Worm (Caenorhabditis elegans) whole organism, midembryonic: ENCODE data around the gene C37C3.12.

Experiments used
- T22C8.4 ChIP-seq: fragments of 200-800 bp; sonication (Bioruptor generic); IDR thresholded peaks from 2 replicates; pipeline ENCODE4 v1.3.6; 2022; ENCODE audit warnings: missing genetic modification characterization, missing compliant biosample characterization
- cog-1 ChIP-seq: sonication (generic microtip); optimal IDR thresholded peaks from 2 replicates; lab custom pipeline; 2016; ENCODE audit warnings: missing genetic modification characterization, missing compliant biosample characterization
- flt-1 ChIP-seq: fragments of 200-800 bp; sonication (Bioruptor generic); IDR thresholded peaks from 2 replicates; pipeline ENCODE4 v1.3.6; 2022; ENCODE audit warnings: missing genetic modification characterization, missing compliant biosample characterization
- klf-2 ChIP-seq: fragments of 200-800 bp; sonication (Bioruptor generic); conservative IDR thresholded peaks from 2 replicates; pipeline ENCODE4 v1.3.6; 2022; ENCODE audit warnings: missing genetic modification reagents, missing genetic modification characterization, missing compliant biosample characterization
- med-1 ChIP-seq: sonication (generic microtip); optimal IDR thresholded peaks from 2 replicates; lab custom pipeline; 2017; ENCODE audit warnings: missing genetic modification characterization, mild to moderate bottlenecking, missing compliant biosample characterization, antibody characterized with exemption, missing genetic modification reagents; ENCODE audit not compliant: insufficient read depth
- ref-1 ChIP-seq: fragments of 200-800 bp; sonication (Bioruptor generic); conservative IDR thresholded peaks from 2 replicates; pipeline ENCODE4 v1.3.6; 2022; ENCODE audit warnings: missing genetic modification reagents, missing genetic modification characterization, missing compliant biosample characterization
- tab-1 ChIP-seq: fragments of 200-800 bp; sonication (Bioruptor generic); IDR thresholded peaks from 2 replicates; pipeline ENCODE4 v1.3.6; 2022; ENCODE audit warnings: missing genetic modification characterization, missing compliant biosample characterization
- ztf-23 ChIP-seq: fragments of 200-800 bp; sonication (Bioruptor generic); IDR thresholded peaks from 2 replicates; pipeline ENCODE4 v1.3.6; 2022; ENCODE audit warnings: missing genetic modification reagents, missing genetic modification characterization, missing compliant biosample characterization
- ztf-29 ChIP-seq: fragments of 200-800 bp; sonication (Bioruptor generic); IDR thresholded peaks from 2 replicates; pipeline ENCODE4 v1.3.6; 2022; ENCODE audit warnings: missing genetic modification reagents, missing genetic modification characterization, missing compliant biosample characterization

C37C3.12 gene

ce11 chrV:7847687-7848086, 8.3 kb upstream of the C37C3.12 start:
- TF ChIP-seq tab-1 (GFP tag; lab: Robert Waterston, UW) (no peak), ztf-23 (GFP tag; lab: Robert Waterston, UW) (no peak), ztf-29 (GFP tag; lab: Robert Waterston, UW) (no peak)

- TF ChIP-seq tab-1 (GFP tag; lab: Robert Waterston, UW): no peak
- no peak for TF ChIP-seq cog-1 (tag; lab: Kevin White, UChicago)
- no peak for TF ChIP-seq ref-1 (GFP tag; lab: Robert Waterston, UW)
- TF ChIP-seq klf-2 (GFP tag; lab: Robert Waterston, UW): no peak
- no peak for TF ChIP-seq ztf-29 (GFP tag; lab: Robert Waterston, UW)
- no peak for TF ChIP-seq med-1
- no peak for TF ChIP-seq T22C8.4 (GFP tag; lab: Robert Waterston, UW)
- TF ChIP-seq flt-1 (GFP tag; lab: Robert Waterston, UW): no peak
- no peak for TF ChIP-seq ztf-23 (GFP tag; lab: Robert Waterston, UW)
Observed at ce11 chrV:7847170-7847569, 7.8 kb upstream of the C37C3.12 start, which contains the start of gene memo-1. TSS of gene memo-1 (minus strand) at chrV:7847171.

ce11 chrV:7842228-7842627, 2.8 kb upstream of the C37C3.12 start, which contains the start of gene grd-8:
TSS of gene grd-8 (plus strand) at chrV:7842528.
- TF ChIP-seq ztf-29 (GFP tag; lab: Robert Waterston, UW) (no peak), med-1 (no peak), ztf-23 (GFP tag; lab: Robert Waterston, UW) (no peak), cog-1 (tag; lab: Kevin White, UChicago) (no peak), flt-1 (GFP tag; lab: Robert Waterston, UW) (no peak), T22C8.4 (GFP tag; lab: Robert Waterston, UW) (no peak), ref-1 (GFP tag; lab: Robert Waterston, UW) (no peak), tab-1 (GFP tag; lab: Robert Waterston, UW) (no peak), klf-2 (GFP tag; lab: Robert Waterston, UW) (no peak)

- TF ChIP-seq ztf-23 (GFP tag; lab: Robert Waterston, UW) (no peak), cog-1 (tag; lab: Kevin White, UChicago) (no peak), T22C8.4 (GFP tag; lab: Robert Waterston, UW) (no peak), klf-2 (GFP tag; lab: Robert Waterston, UW) (no peak), flt-1 (GFP tag; lab: Robert Waterston, UW) (no peak)
Observed at ce11 chrV:7837809-7838208, 1.6 kb downstream of the C37C3.12 start, which contains the start of gene ttr-33. TSS of gene ttr-33 (minus strand) at chrV:7837909.

ce11 chrV:7836911-7837310, 2.5 kb downstream of the C37C3.12 start, which contains the start of gene txt-5:
TSS of gene txt-5 (minus strand) at chrV:7837134.
- TF ChIP-seq ztf-23 (GFP tag; lab: Robert Waterston, UW) (no peak), T22C8.4 (GFP tag; lab: Robert Waterston, UW) (no peak), ztf-29 (GFP tag; lab: Robert Waterston, UW) (no peak), cog-1 (tag; lab: Kevin White, UChicago) (no peak), klf-2 (GFP tag; lab: Robert Waterston, UW) (no peak)

ce11 chrV:7830952-7831351, 8.4 kb downstream of the C37C3.12 start:
- TF ChIP-seq ztf-29 (GFP tag; lab: Robert Waterston, UW) (no peak), tab-1 (GFP tag; lab: Robert Waterston, UW) (no peak), med-1 (no peak), T22C8.4 (GFP tag; lab: Robert Waterston, UW) (no peak), ref-1 (GFP tag; lab: Robert Waterston, UW) (no peak), klf-2 (GFP tag; lab: Robert Waterston, UW) (no peak), flt-1 (GFP tag; lab: Robert Waterston, UW) (no peak), ztf-23 (GFP tag; lab: Robert Waterston, UW) (no peak), cog-1 (tag; lab: Kevin White, UChicago) (no peak)

- TF ChIP-seq tab-1 (GFP tag; lab: Robert Waterston, UW) (no peak), ztf-23 (GFP tag; lab: Robert Waterston, UW) (no peak), ref-1 (GFP tag; lab: Robert Waterston, UW) (no peak), klf-2 (GFP tag; lab: Robert Waterston, UW) (no peak), T22C8.4 (GFP tag; lab: Robert Waterston, UW) (no peak), ztf-29 (GFP tag; lab: Robert Waterston, UW) (no peak), med-1 (no peak), flt-1 (GFP tag; lab: Robert Waterston, UW) (no peak), cog-1 (tag; lab: Kevin White, UChicago) (no peak)
Observed at ce11 chrV:7826917-7827316, 12.5 kb downstream of the C37C3.12 start, which contains the start of gene mig-6. TSS of gene mig-6 (plus strand) at chrV:7827217.

- TF ChIP-seq ref-1 (GFP tag; lab: Robert Waterston, UW): no peak
- no peak for TF ChIP-seq med-1
- TF ChIP-seq tab-1 (GFP tag; lab: Robert Waterston, UW): no peak
- no peak for TF ChIP-seq cog-1 (tag; lab: Kevin White, UChicago)
- no peak for TF ChIP-seq klf-2 (GFP tag; lab: Robert Waterston, UW)
- TF ChIP-seq flt-1 (GFP tag; lab: Robert Waterston, UW): no peak
- no peak for TF ChIP-seq ztf-23 (GFP tag; lab: Robert Waterston, UW)
- no peak for TF ChIP-seq ztf-29 (GFP tag; lab: Robert Waterston, UW)
- no peak for TF ChIP-seq T22C8.4 (GFP tag; lab: Robert Waterston, UW)
Observed at ce11 chrV:7826362-7826761, 13.0 kb downstream of the C37C3.12 start.

- no peak for TF ChIP-seq ztf-29 (GFP tag; lab: Robert Waterston, UW)
Observed at ce11 chrV:7825836-7826235, 13.5 kb downstream of the C37C3.12 start.

ce11 chrV:7824138-7824537, 15.2 kb downstream of the C37C3.12 start:
- no peak for TF ChIP-seq klf-2 (GFP tag; lab: Robert Waterston, UW)
- no peak for TF ChIP-seq cog-1 (tag; lab: Kevin White, UChicago)
- no peak for TF ChIP-seq ztf-23 (GFP tag; lab: Robert Waterston, UW)
- no peak for TF ChIP-seq tab-1 (GFP tag; lab: Robert Waterston, UW)
- no peak for TF ChIP-seq T22C8.4 (GFP tag; lab: Robert Waterston, UW)
- TF ChIP-seq flt-1 (GFP tag; lab: Robert Waterston, UW): no peak
- TF ChIP-seq ref-1 (GFP tag; lab: Robert Waterston, UW): no peak
- no peak for TF ChIP-seq med-1
- no peak for TF ChIP-seq ztf-29 (GFP tag; lab: Robert Waterston, UW)
